Fruit fly (Drosophila melanogaster): ENCODE data around the gene CG13760.
A peak's percentile ranks its signal among the peaks of the same experiment; 100 is the strongest.

CG13760 gene

DNA sequence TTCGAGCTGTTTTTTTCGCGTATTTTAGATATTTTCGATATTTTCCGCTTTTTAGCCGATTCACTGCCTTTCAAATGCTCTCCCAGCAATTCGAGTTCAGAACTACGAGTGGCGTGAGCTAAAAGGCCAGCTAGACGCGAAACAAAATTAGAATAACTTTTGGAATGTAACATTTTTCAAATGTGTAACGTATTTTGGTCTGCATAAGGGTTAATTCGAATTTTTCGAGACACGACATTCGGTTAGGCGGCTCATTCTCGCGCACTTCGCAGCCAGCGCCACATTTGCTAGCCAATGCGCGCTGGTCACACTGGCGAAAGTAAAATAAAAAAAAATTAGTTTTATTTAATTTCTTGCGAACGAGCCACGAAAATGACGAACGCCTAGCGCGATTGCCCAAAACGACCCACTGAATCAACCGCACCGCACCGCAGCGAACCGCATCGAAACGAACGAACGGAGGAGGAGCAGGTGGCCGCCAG, 39.1 kb upstream of the CG13760 start, which contains the start of the genes brv3 and Pi4KIIIalpha (continued):
- TF ChIP-seq jigr1 (GFP tag; IDR thresholded peaks at IDR 0.05): no peak
- no peak for TF ChIP-seq kni (GFP tag; optimal IDR thresholded peaks at IDR 0.05)
- TF ChIP-seq CG11560 (tag; IDR thresholded peaks at IDR 0.05): peak; percentile 62; the same call in 1 of the 3 replicates
- no peak for TF ChIP-seq gcm (GFP tag; optimal IDR thresholded peaks at IDR 0.05)
- no peak for TF ChIP-seq maf-S (GFP tag; optimal IDR thresholded peaks at IDR 0.05)
- no peak for TF ChIP-seq Hsf (GFP tag; optimal IDR thresholded peaks at IDR 0.05)
- TF ChIP-seq CG12219 (GFP tag; optimal IDR thresholded peaks at IDR 0.05): no peak
- no peak for TF ChIP-seq luna (GFP tag; optimal IDR thresholded peaks at IDR 0.05)
- TF ChIP-seq CG12391 (tag; optimal IDR thresholded peaks at IDR 0.05): no peak
- TF ChIP-seq CG15479 (GFP tag; optimal IDR thresholded peaks at IDR 0.05): no peak
- TF ChIP-seq fd102C (GFP tag; optimal IDR thresholded peaks at IDR 0.05): no peak
- TF ChIP-seq bsh (GFP tag; optimal IDR thresholded peaks at IDR 0.05): no peak
- no peak for TF ChIP-seq br (optimal IDR thresholded peaks at IDR 0.05)
- no peak for TF ChIP-seq D19B (GFP tag; optimal IDR thresholded peaks at IDR 0.05)
- no peak for TF ChIP-seq CG15601 (tag; optimal IDR thresholded peaks at IDR 0.05)
- no peak for TF ChIP-seq pita (GFP tag; optimal IDR thresholded peaks at IDR 0.05)
- TF ChIP-seq E2f1 (GFP tag; IDR thresholded peaks at IDR 0.05): no peak
- no peak for TF ChIP-seq CG6175 (GFP tag; IDR thresholded peaks at IDR 0.05)
- TF ChIP-seq CG12299 (tag; optimal IDR thresholded peaks at IDR 0.05): no peak
- TF ChIP-seq CG14050 (GFP tag; IDR thresholded peaks at IDR 0.05): no peak
- 0 out of 3 replicates have a peak, but pooled peaks have one; percentile 20 for TF ChIP-seq HLH4C (GFP tag; IDR thresholded peaks at IDR 0.05; ENCODE audit: partially characterized antibody)
- TF ChIP-seq Eip74EF (GFP tag; optimal IDR thresholded peaks at IDR 0.05): no peak
- TF ChIP-seq CG17385 (GFP tag; optimal IDR thresholded peaks at IDR 0.05): no peak
- no peak for TF ChIP-seq CG12236 (GFP tag; optimal IDR thresholded peaks at IDR 0.05)
- TF ChIP-seq cad (GFP tag; optimal IDR thresholded peaks at IDR 0.05): no peak
- TF ChIP-seq so (GFP tag; IDR thresholded peaks at IDR 0.05): no peak
- TF ChIP-seq corto (GFP tag; optimal IDR thresholded peaks at IDR 0.05): no peak
- peak; percentile 98 for TF ChIP-seq Myb (GFP tag; optimal IDR thresholded peaks at IDR 0.05)
- no peak for TF ChIP-seq CG12104 (GFP tag; optimal IDR thresholded peaks at IDR 0.05)
- TF ChIP-seq psq (GFP tag; optimal IDR thresholded peaks at IDR 0.05): no peak
- TF ChIP-seq wor (GFP tag; IDR thresholded peaks at IDR 0.05): no peak
- TF ChIP-seq lov (optimal IDR thresholded peaks at IDR 0.05): no peak
- no peak for TF ChIP-seq lov (GFP tag; IDR thresholded peaks at IDR 0.05)
- TF ChIP-seq Lim3 (GFP tag; IDR thresholded peaks at IDR 0.05): no peak
- peak; percentile 42 for TF ChIP-seq phol (tag; optimal IDR thresholded peaks at IDR 0.05)
- peak; percentile 55 for TF ChIP-seq CG3847 (GFP tag; IDR thresholded peaks at IDR 0.05)
- TF ChIP-seq wdn (GFP tag; IDR thresholded peaks at IDR 0.05): no peak
- no peak for TF ChIP-seq CG16813 (GFP tag; IDR thresholded peaks at IDR 0.05; ENCODE audit: partially characterized antibody)
- peak; percentile 69 for TF ChIP-seq pzg (GFP tag; optimal IDR thresholded peaks at IDR 0.05)
- TF ChIP-seq CG9609 (GFP tag; optimal IDR thresholded peaks at IDR 0.05): no peak
- no peak for TF ChIP-seq PHDP (tag; optimal IDR thresholded peaks at IDR 0.05)
- TF ChIP-seq CG8478 (optimal IDR thresholded peaks at IDR 0.05): no peak
- peak; percentile 82 for TF ChIP-seq E2f2 (GFP tag; IDR thresholded peaks at IDR 0.05)
- no peak for TF ChIP-seq danr (GFP tag; IDR thresholded peaks at IDR 0.05)
- TF ChIP-seq CG4360 (GFP tag; IDR thresholded peaks at IDR 0.05): no peak
- TF ChIP-seq CG8290 (GFP tag; optimal IDR thresholded peaks at IDR 0.05): no peak
- TF ChIP-seq CG8290 (tag; optimal IDR thresholded peaks at IDR 0.05): no peak
- no peak for TF ChIP-seq CG30431 (GFP tag; optimal IDR thresholded peaks at IDR 0.05)
- no peak for TF ChIP-seq CG4404 (GFP tag; IDR thresholded peaks at IDR 0.05)
- no peak for TF ChIP-seq sr (GFP tag; IDR thresholded peaks at IDR 0.05)
- no peak for TF ChIP-seq HLH3B (GFP tag; IDR thresholded peaks at IDR 0.05)
- no peak for TF ChIP-seq fd3F (GFP tag; optimal IDR thresholded peaks at IDR 0.05)
- TF ChIP-seq D (optimal IDR thresholded peaks at IDR 0.05): no peak
- TF ChIP-seq D (GFP tag; optimal IDR thresholded peaks at IDR 0.05): no peak

Data from whole organism, embryonic.